Worm (Caenorhabditis elegans) whole organism, L4 larva: ENCODE results near the gene uso-1.
A peak's percentile ranks its signal among the peaks of the same experiment; 100 is the strongest.
"Not testable (repeated sequence)": the region's sequence is repeated elsewhere in the genome, so short reads cannot be mapped to it uniquely, and the experiment has no call there.

Source experiments
- D1046.2 ChIP-seq: fragments of 200-800 bp; sonication (Bioruptor generic); IDR thresholded peaks from 2 replicates; pipeline ENCODE4 v1.3.6; 2022; ENCODE audit warnings: missing genetic modification characterization, missing compliant biosample characterization
- T26A8.4 ChIP-seq: fragments of 200-800 bp; sonication (Bioruptor generic); IDR thresholded peaks from 2 replicates; pipeline ENCODE4 v1.3.6; 2022; ENCODE audit warnings: missing genetic modification characterization, missing compliant biosample characterization
- Y48G9A.11 ChIP-seq: fragments of 200-800 bp; sonication (Bioruptor generic); IDR thresholded peaks from 2 replicates; pipeline ENCODE4 v1.3.6; 2022; ENCODE audit warnings: missing genetic modification reagents, missing genetic modification characterization, missing compliant biosample characterization
- ZK337.2 ChIP-seq: fragments of 200-800 bp; sonication (Bioruptor generic); IDR thresholded peaks from 2 replicates; pipeline ENCODE4 v1.3.6; 2022; ENCODE audit warnings: missing genetic modification reagents, missing genetic modification characterization, missing compliant biosample characterization
- ZK546.5 ChIP-seq, 2 experiments: sonication (generic microtip); optimal IDR thresholded peaks; 2 replicates each; lab custom pipeline; 2017; ENCODE audit warnings: missing biosample characterization in 2 of 2, missing genetic modification characterization in 2 of 2
- arid-1 ChIP-seq: fragments of 200-800 bp; sonication (Bioruptor generic); conservative IDR thresholded peaks from 2 replicates; pipeline ENCODE4 v1.3.6; 2022; ENCODE audit warnings: missing genetic modification reagents, missing genetic modification characterization, missing compliant biosample characterization
- ceh-62 ChIP-seq: sonication (generic microtip); optimal IDR thresholded peaks from 2 replicates; lab custom pipeline; 2017; ENCODE audit warnings: missing biosample characterization, missing genetic modification characterization
- ceh-82 ChIP-seq: sonication (generic microtip); optimal IDR thresholded peaks from 2 replicates; lab custom pipeline; 2017; ENCODE audit warnings: missing biosample characterization, missing genetic modification characterization
- cey-2 ChIP-seq: sonication (generic microtip); optimal IDR thresholded peaks from 3 replicates; lab custom pipeline; 2017; ENCODE audit warnings: missing genetic modification characterization, mild to moderate bottlenecking, missing compliant biosample characterization, antibody characterized with exemption, borderline replicate concordance; ENCODE audit not compliant: insufficient read depth
- dmd-6 ChIP-seq: fragments of 200-800 bp; sonication (Bioruptor generic); IDR thresholded peaks from 2 replicates; pipeline ENCODE4 v1.3.6; 2022; ENCODE audit warnings: missing genetic modification reagents, missing genetic modification characterization, missing compliant biosample characterization
- egl-43 ChIP-seq: fragments of 200-800 bp; sonication (Bioruptor generic); IDR thresholded peaks from 2 replicates; pipeline ENCODE4 v1.3.6; 2022; ENCODE audit warnings: missing genetic modification reagents, missing genetic modification characterization, missing compliant biosample characterization
- hmg-1.1 ChIP-seq: fragments of 200-800 bp; sonication (Bioruptor generic); IDR thresholded peaks from 2 replicates; pipeline ENCODE4 v1.3.6; 2022; ENCODE audit warnings: missing genetic modification reagents, missing genetic modification characterization, missing compliant biosample characterization
- jun-1 ChIP-seq: fragments of 150-350 bp; optimal IDR thresholded peaks from 2 replicates; lab custom pipeline; 2014; ENCODE audit warnings: missing biosample characterization, missing genetic modification reagents, missing genetic modification characterization
- lim-7 ChIP-seq: fragments of 200-800 bp; sonication (Bioruptor generic); IDR thresholded peaks from 2 replicates; pipeline ENCODE4 v1.3.6; 2022; ENCODE audit warnings: missing genetic modification characterization, missing compliant biosample characterization
- lin-1 ChIP-seq: fragments of 200-800 bp; sonication (Bioruptor generic); IDR thresholded peaks from 2 replicates; pipeline ENCODE4 v1.3.6; 2022; ENCODE audit warnings: missing genetic modification reagents, missing genetic modification characterization, missing compliant biosample characterization
- lin-15B ChIP-seq: fragments of 150-350 bp; sonication (generic microtip); optimal IDR thresholded peaks from 3 replicates; lab custom pipeline; 2014; ENCODE audit warnings: missing biosample characterization, missing genetic modification characterization
- lin-38 ChIP-seq: fragments of 200-800 bp; sonication (Bioruptor generic); IDR thresholded peaks from 2 replicates; pipeline ENCODE4 v1.3.6; 2022; ENCODE audit warnings: missing genetic modification reagents, missing genetic modification characterization, missing compliant biosample characterization
- lir-3 ChIP-seq: sonication (generic microtip); optimal IDR thresholded peaks from 2 replicates; lab custom pipeline; 2016; ENCODE audit warnings: mild to moderate bottlenecking, missing genetic modification characterization, missing compliant biosample characterization
- madf-5 ChIP-seq, 2 experiments: fragments of 200-800 bp; sonication (Bioruptor generic); IDR thresholded peaks; 2 replicates each; pipeline ENCODE4 v1.3.6; 2022; ENCODE audit warnings: missing compliant biosample characterization in 2 of 2, missing genetic modification characterization in 2 of 2
- madf-9 ChIP-seq: fragments of 200-800 bp; sonication (Bioruptor generic); conservative IDR thresholded peaks from 2 replicates; pipeline ENCODE4 v1.3.6; 2022; ENCODE audit warnings: missing genetic modification reagents, missing genetic modification characterization, missing compliant biosample characterization
- mep-1 ChIP-seq: fragments of 150-350 bp; sonication (generic microtip); optimal IDR thresholded peaks from 3 replicates; lab custom pipeline; 2014; ENCODE audit warnings: missing biosample characterization, missing genetic modification characterization
- nhr-111 ChIP-seq: fragments of 200-800 bp; sonication (Bioruptor generic); optimal IDR thresholded peaks from 2 replicates; lab custom pipeline; 2018; ENCODE audit warnings: mild to moderate bottlenecking, missing genetic modification characterization, missing compliant biosample characterization
- nhr-237 ChIP-seq: sonication (generic microtip); optimal IDR thresholded peaks from 2 replicates; lab custom pipeline; 2017; ENCODE audit warnings: missing biosample characterization, missing genetic modification characterization
- nhr-42 ChIP-seq: fragments of 200-800 bp; sonication (Bioruptor generic); IDR thresholded peaks from 2 replicates; pipeline ENCODE4 v1.3.6; 2022; ENCODE audit warnings: missing genetic modification characterization, missing compliant biosample characterization
- nhr-77 ChIP-seq: fragments of 150-350 bp; optimal IDR thresholded peaks from 2 replicates; lab custom pipeline; 2014; ENCODE audit warnings: missing biosample characterization, missing genetic modification characterization
- pha-4 ChIP-seq, 2 experiments: fragments of 150-350 bp in 1 of 2; fragments of 200-800 bp in 1 of 2; sonication (Bioruptor generic) in 1 of 2; IDR thresholded peaks in 1 of 2; optimal IDR thresholded peaks in 1 of 2; 2 replicates each; pipeline versions ENCODE4 v1.3.6 to Lab custom; 2014 to 2022; ENCODE audit warnings: missing genetic modification characterization in 2 of 2, missing genetic modification reagents in 2 of 2, missing biosample characterization in 1 of 2, missing compliant biosample characterization in 1 of 2
- php-3 ChIP-seq: fragments of 200-800 bp; sonication (Bioruptor generic); IDR thresholded peaks from 2 replicates; pipeline ENCODE4 v1.3.6; 2022; ENCODE audit warnings: missing genetic modification reagents, missing genetic modification characterization, missing compliant biosample characterization
- rbr-2 ChIP-seq: sonication (generic microtip); optimal IDR thresholded peaks from 2 replicates; lab custom pipeline; 2016; ENCODE audit warnings: missing genotype, missing genetic modification characterization, missing compliant biosample characterization
- saeg-2 ChIP-seq: fragments of 200-800 bp; sonication (Bioruptor generic); IDR thresholded peaks from 2 replicates; pipeline ENCODE4 v1.3.6; 2022; ENCODE audit warnings: missing genetic modification reagents, missing genetic modification characterization, missing compliant biosample characterization
- set-16 ChIP-seq: fragments of 200-800 bp; sonication (Bioruptor generic); IDR thresholded peaks from 2 replicates; pipeline ENCODE4 v1.3.6; 2022; ENCODE audit warnings: missing genetic modification reagents, missing genetic modification characterization, missing compliant biosample characterization
- snpc-1.2 ChIP-seq: fragments of 200-800 bp; sonication (Bioruptor generic); IDR thresholded peaks from 2 replicates; pipeline ENCODE4 v1.3.6; 2022; ENCODE audit warnings: missing genetic modification reagents, missing genetic modification characterization, missing compliant biosample characterization
- tra-1 ChIP-seq: fragments of 200-800 bp; sonication (Bioruptor generic); IDR thresholded peaks from 2 replicates; pipeline ENCODE4 v1.3.6; 2022; ENCODE audit warnings: missing genetic modification reagents, missing genetic modification characterization, missing compliant biosample characterization
- vab-7 ChIP-seq: fragments of 200-800 bp; sonication (Bioruptor generic); IDR thresholded peaks from 2 replicates; pipeline ENCODE4 v1.3.6; 2022; ENCODE audit warnings: missing genetic modification reagents, missing genetic modification characterization, missing compliant biosample characterization
- zfp-3 ChIP-seq: fragments of 200-800 bp; sonication (Bioruptor generic); conservative IDR thresholded peaks from 2 replicates; pipeline ENCODE4 v1.3.6; 2022; ENCODE audit warnings: missing genetic modification reagents, missing genetic modification characterization, missing compliant biosample characterization
- zip-2 ChIP-seq: fragments of 150-350 bp; optimal IDR thresholded peaks from 2 replicates; lab custom pipeline; 2014; ENCODE audit warnings: missing biosample characterization, missing genetic modification characterization
- ztf-7 ChIP-seq: fragments of 150-350 bp; optimal IDR thresholded peaks from 2 replicates; lab custom pipeline; 2014; ENCODE audit warnings: missing biosample characterization, missing genetic modification characterization

uso-1 gene

ce11 chrIV:13450740-13451139, 3.9 kb downstream of the uso-1 start:
- TF ChIP-seq lir-3 (tag; lab: Kevin White, UChicago): no peak
- peak; percentile 38; the same call in 1 of the 2 replicates for TF ChIP-seq lin-38
- TF ChIP-seq, all 104 proteins: peak for 1

- TF ChIP-seq cey-2 (tag; lab: Kevin White, UChicago) (no peak), ZK546.5 (tag; optimal IDR thresholded peaks at IDR 0.05; lab: Kevin White, UChicago) (no peak), lim-7 (GFP tag; lab: Robert Waterston, UW) (no peak), ceh-82 (tag; lab: Kevin White, UChicago) (no peak), zip-2 (tag; lab: Kevin White, UChicago) (no peak)
These were observed 9.3 kb downstream of the uso-1 start, which contains the start of gene mam-3 for ce11 chrIV:13445275-13445674. mam-3 (minus strand) TSS chrIV:13445375.

- not testable (repeated sequence) for TF ChIP-seq zfp-3 (GFP tag; lab: Robert Waterston, UW); set-16; tra-1
These were observed 20.7 kb downstream of the uso-1 start, which contains the start of gene K09B11.5 for ce11 chrIV:13433904-13434303. K09B11.5 (minus strand) TSS chrIV:13434004.

- TF ChIP-seq madf-9 (GFP tag; lab: Robert Waterston, UW) (peak; percentile 43; the same call in 1 of the 2 replicates), vab-7 (GFP tag; lab: Robert Waterston, UW) (peak; percentile 47; the same call in 1 of the 2 replicates), set-16 (peak; percentile 93), arid-1 (GFP tag; lab: Robert Waterston, UW) (peak; percentile 51; the same call in 1 of the 2 replicates), Y48G9A.11 (GFP tag; lab: Robert Waterston, UW) (0 out of 2 replicates have a peak, but pooled peaks have one; percentile 9), snpc-1.2 (peak; percentile 91), lim-7 (GFP tag; lab: Robert Waterston, UW) (peak; percentile 64), dmd-6 (peak; percentile 49), D1046.2 (GFP tag; lab: Robert Waterston, UW) (peak; percentile 79; the same call in 1 of the 2 replicates), lin-1 (peak; percentile 25; the same call in 1 of the 2 replicates), lin-38 (peak; percentile 71), saeg-2 (GFP tag; lab: Robert Waterston, UW) (0 out of 2 replicates have a peak, but pooled peaks have one; percentile 51), T26A8.4 (GFP tag; lab: Robert Waterston, UW) (peak; percentile 54; the same call in 1 of the 2 replicates), rbr-2 (peak; percentile 5), egl-43 (peak; percentile 87), pha-4 (GFP tag; IDR thresholded peaks at IDR 0.05; lab: Robert Waterston, UW) (peak; percentile 56; the same call in 1 of the 2 replicates), nhr-42 (GFP tag; lab: Robert Waterston, UW) (peak; percentile 68; the same call in 1 of the 2 replicates), hmg-1.1 (peak; percentile 68)
- TF ChIP-seq pha-4 (tag; optimal IDR thresholded peaks at IDR 0.05; lab: Kevin White, UChicago): not testable (repeated sequence)
- TF ChIP-seq, all 104 proteins: peak for 18; not testable (repeated sequence) for 86
These were observed 24.5 kb downstream of the uso-1 start for ce11 chrIV:13430137-13430536.

DNA sequence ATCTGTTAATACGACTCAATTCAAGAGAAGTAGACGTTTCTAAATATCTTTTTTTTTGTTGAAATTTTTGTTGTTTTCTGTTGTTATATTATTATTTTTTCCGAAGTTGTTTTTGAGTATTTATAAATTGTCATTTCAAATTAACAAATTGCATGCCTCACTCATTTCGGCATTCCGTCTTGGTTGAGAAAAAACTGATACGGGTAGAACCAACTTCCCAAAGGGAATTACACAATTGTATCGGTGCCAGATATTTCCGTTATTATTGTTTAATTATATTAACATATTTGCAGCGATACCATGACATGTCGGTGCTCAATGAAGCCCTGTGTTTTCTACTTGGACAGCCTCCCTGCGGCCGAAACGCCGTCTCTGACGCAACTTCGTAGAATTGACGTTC, 25.4 kb downstream of the uso-1 start, which contains the start of gene K09B11.4:
Gene K09B11.4, plus strand, starts transcription at position 301 of the 400 bp plus-strand sequence.
- no peak for TF ChIP-seq ztf-7 (tag; lab: Kevin White, UChicago)
- no peak for TF ChIP-seq jun-1 (tag; lab: Kevin White, UChicago)
- no peak for TF ChIP-seq snpc-1.2
- TF ChIP-seq set-16: no peak
- no peak for TF ChIP-seq nhr-77 (tag; lab: Kevin White, UChicago)
- no peak for TF ChIP-seq lin-15B (tag; lab: Kevin White, UChicago)
- TF ChIP-seq mep-1 (tag; lab: Kevin White, UChicago): no peak
- no peak for TF ChIP-seq php-3 (GFP tag; lab: Robert Waterston, UW)
- no peak for TF ChIP-seq madf-5 (GFP tag; IDR thresholded peaks at IDR 0.05; lab: Robert Waterston, UW)
- no peak for TF ChIP-seq ZK337.2 (GFP tag; lab: Robert Waterston, UW)
- no peak for TF ChIP-seq nhr-237 (tag; lab: Kevin White, UChicago)
- no peak for TF ChIP-seq nhr-111 (GFP tag; lab: Kevin White, UChicago)
- no peak for TF ChIP-seq ceh-62 (tag; lab: Kevin White, UChicago)
